Fruit fly (Drosophila melanogaster): ENCODE data around the gene CG17298.

CG17298 gene

DNA sequence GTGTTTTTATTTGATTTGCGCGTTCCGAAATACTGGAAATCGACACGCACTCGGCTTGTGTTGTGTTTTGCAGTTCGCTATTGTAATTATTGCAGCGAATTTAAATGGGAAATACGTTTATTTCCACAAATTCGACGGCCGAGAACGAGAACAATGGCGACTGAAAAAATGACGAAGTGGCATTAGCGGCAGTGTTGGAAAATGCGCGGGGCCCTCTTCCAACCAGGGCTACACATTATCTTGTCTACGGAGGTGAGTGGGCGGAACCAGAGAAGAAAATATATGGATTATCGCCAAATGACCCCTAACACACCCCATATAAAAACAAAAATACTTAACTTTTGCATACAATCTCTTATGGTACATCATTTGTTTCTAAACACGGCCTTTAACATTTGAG, 14.1 kb upstream of the CG17298 start, which contains the start of gene Rab1 (continued):
- TF ChIP-seq kni (GFP tag; optimal IDR thresholded peaks at IDR 0.05) (peak; percentile 36), rib (GFP tag; IDR thresholded peaks at IDR 0.05) (peak; percentile 42; the same call in 1 of the 2 replicates), HLHmδ (GFP tag; optimal IDR thresholded peaks at IDR 0.05) (peak; percentile 41), Spps (tag; optimal IDR thresholded peaks at IDR 0.05) (no peak), NK7.1 (GFP tag; optimal IDR thresholded peaks at IDR 0.05) (no peak), Camta (GFP tag; optimal IDR thresholded peaks at IDR 0.05) (no peak), CG4328 (GFP tag; optimal IDR thresholded peaks at IDR 0.05) (no peak), MTF-1 (GFP tag; optimal IDR thresholded peaks at IDR 0.05; ENCODE audit: borderline replicate concordance) (peak; percentile 42), sim (GFP tag; IDR thresholded peaks at IDR 0.05) (no peak), sd (tag; optimal IDR thresholded peaks at IDR 0.05) (peak; percentile 12), Ets65A (GFP tag) (peak; percentile 82), pros (GFP tag; optimal IDR thresholded peaks at IDR 0.05) (no peak), CG12155 (GFP tag; optimal IDR thresholded peaks at IDR 0.05) (peak; percentile 23), hkb (optimal IDR thresholded peaks at IDR 0.05) (no peak), hkb (GFP tag; IDR thresholded peaks at IDR 0.05) (no peak), CG1233 (GFP tag; optimal IDR thresholded peaks at IDR 0.05) (peak; percentile 27), Atf-2 (GFP tag; optimal IDR thresholded peaks at IDR 0.05) (no peak), CG15514 (GFP tag; optimal IDR thresholded peaks at IDR 0.05) (peak; percentile 98), en (GFP tag; optimal IDR thresholded peaks at IDR 0.05) (no peak), row (GFP tag; IDR thresholded peaks at IDR 0.05) (peak; percentile 42; the same call in 1 of the 3 replicates), CG6272 (GFP tag; IDR thresholded peaks at IDR 0.05) (no peak), MBD-R2 (GFP tag; IDR thresholded peaks at IDR 0.05) (peak; percentile 78), stwl (tag; optimal IDR thresholded peaks at IDR 0.05) (peak; percentile 56), HLH54F (GFP tag; optimal IDR thresholded peaks at IDR 0.05) (peak; percentile 39), da (GFP tag; optimal IDR thresholded peaks at IDR 0.05) (no peak), slp2 (GFP tag; optimal IDR thresholded peaks at IDR 0.05) (peak; percentile 7), az2 (GFP tag; optimal IDR thresholded peaks at IDR 0.05) (no peak), lov (optimal IDR thresholded peaks at IDR 0.05) (no peak), lov (GFP tag; IDR thresholded peaks at IDR 0.05) (0 out of 3 replicates have a peak, but pooled peaks have one; percentile 31), sens-2 (GFP tag; IDR thresholded peaks at IDR 0.05) (no peak), NfI (GFP tag; optimal IDR thresholded peaks at IDR 0.05) (peak; percentile 46), inv (GFP tag; IDR thresholded peaks at IDR 0.05; ENCODE audit: partially characterized antibody) (no peak), Meics (GFP tag; optimal IDR thresholded peaks at IDR 0.05) (peak; percentile 12), CG15269 (tag; optimal IDR thresholded peaks at IDR 0.05) (peak; percentile 14), eve (GFP tag; optimal IDR thresholded peaks at IDR 0.05) (no peak), al (GFP tag; IDR thresholded peaks at IDR 0.05) (0 out of 2 replicates have a peak, but pooled peaks have one; percentile 11), CG7987 (GFP tag; optimal IDR thresholded peaks at IDR 0.05) (peak; percentile 38), CoRest (tag; optimal IDR thresholded peaks at IDR 0.05) (peak; percentile 2), CG9932 (GFP tag; IDR thresholded peaks at IDR 0.05) (peak; percentile 75), CG43689 (GFP tag; IDR thresholded peaks at IDR 0.05) (no peak), CG10366 (GFP tag; IDR thresholded peaks at IDR 0.05) (no peak)

DNA sequence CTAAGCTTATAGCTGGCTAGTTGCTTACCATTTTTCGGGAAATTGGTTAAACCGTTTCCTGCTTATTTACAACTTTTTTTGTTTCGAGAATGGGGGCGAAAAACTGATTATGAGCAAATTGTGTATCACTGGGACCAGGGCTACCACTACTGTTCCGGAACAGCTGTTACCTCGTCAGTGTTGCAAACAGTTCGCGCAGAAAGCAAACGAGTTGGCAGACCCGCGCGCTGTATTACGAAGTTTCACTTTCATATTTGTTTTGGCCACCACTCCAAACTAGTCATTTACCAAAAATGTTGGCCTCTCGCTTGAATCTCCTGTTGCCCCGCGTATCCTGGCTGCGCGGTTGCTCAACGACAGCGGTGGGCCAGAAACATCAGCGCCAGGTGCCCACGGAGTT, 13.1 kb upstream of the CG17298 start, which contains the start of the genes AP-2sigma and Idi:
Gene AP-2sigma, minus strand, starts transcription at position 153 of the 400 bp plus-strand sequence.
Gene Idi, plus strand, starts transcription at position 204 of the 400 bp plus-strand sequence.
- TF ChIP-seq pan (optimal IDR thresholded peaks at IDR 0.05) (no peak), pan (GFP tag; optimal IDR thresholded peaks at IDR 0.05 in 1 of 2, IDR thresholded peaks at IDR 0.05 in 1 of 2) (no peak), CG4617 (GFP tag; optimal IDR thresholded peaks at IDR 0.05; ENCODE audit: borderline replicate concordance) (peak; percentile 90), CG16813 (GFP tag; IDR thresholded peaks at IDR 0.05; ENCODE audit: partially characterized antibody) (peak; percentile 32; the same call in 1 of the 3 replicates), row (GFP tag; IDR thresholded peaks at IDR 0.05) (peak; percentile 30; the same call in 1 of the 3 replicates), Hr3 (GFP tag; optimal IDR thresholded peaks at IDR 0.05) (no peak), gro (GFP tag; optimal IDR thresholded peaks at IDR 0.05) (no peak), E2f2 (GFP tag; IDR thresholded peaks at IDR 0.05) (peak; percentile 58), CG16863 (GFP tag; optimal IDR thresholded peaks at IDR 0.05) (peak; percentile 34), klu (GFP tag; IDR thresholded peaks at IDR 0.05) (no peak), CG12391 (tag; optimal IDR thresholded peaks at IDR 0.05) (peak; percentile 17), Kr (GFP tag; optimal IDR thresholded peaks at IDR 0.05) (no peak), CG10654 (GFP tag; optimal IDR thresholded peaks at IDR 0.05) (no peak), NC2β (GFP tag; optimal IDR thresholded peaks at IDR 0.05) (peak; percentile 16), Hsf (GFP tag; optimal IDR thresholded peaks at IDR 0.05) (no peak)

Data from whole organism, embryonic.